Worm (Caenorhabditis elegans) whole organism, L1 larva: ENCODE measurements around the gene abi-1.

ENCODE experiments used
- C04F5.9 ChIP-seq: sonication (generic microtip); optimal IDR thresholded peaks from 2 replicates; lab custom pipeline; 2016; ENCODE audit warnings: missing genetic modification characterization, missing compliant biosample characterization
- C16A3.4 ChIP-seq: fragments of 150-350 bp; optimal IDR thresholded peaks from 2 replicates; lab custom pipeline; 2014; ENCODE audit warnings: missing biosample characterization, missing genetic modification characterization
- aha-1 ChIP-seq: fragments of 150-350 bp; optimal IDR thresholded peaks from 2 replicates; lab custom pipeline; 2014; ENCODE audit warnings: missing biosample characterization, missing genetic modification characterization
- blmp-1 ChIP-seq: fragments of 150-350 bp; optimal IDR thresholded peaks from 2 replicates; lab custom pipeline; 2014; ENCODE audit warnings: missing biosample characterization, missing genetic modification characterization
- ceh-63 ChIP-seq: fragments of 200-800 bp; sonication (Bioruptor generic); optimal IDR thresholded peaks from 2 replicates; lab custom pipeline; 2018; ENCODE audit warnings: mild to moderate bottlenecking, missing genetic modification characterization, missing compliant biosample characterization
- ceh-88 ChIP-seq: fragments of 200-800 bp; sonication (Bioruptor generic); IDR thresholded peaks from 2 replicates; pipeline ENCODE4 v1.3.6; 2022; ENCODE audit warnings: missing genetic modification characterization, missing compliant biosample characterization
- ceh-90 ChIP-seq: sonication (generic microtip); optimal IDR thresholded peaks from 2 replicates; lab custom pipeline; 2016; ENCODE audit warnings: missing genetic modification characterization, missing compliant biosample characterization
- dpl-1 ChIP-seq, 3 experiments: fragments of 150-350 bp in 2 of 3; sonication (generic microtip) in 1 of 3; optimal IDR thresholded peaks; 2 replicates each; lab custom pipeline; 2014 to 2017; ENCODE audit warnings: missing biosample characterization in 3 of 3, missing genetic modification characterization in 3 of 3, missing genetic modification reagents in 3 of 3
- dsc-1 ChIP-seq: sonication (generic microtip); optimal IDR thresholded peaks from 2 replicates; lab custom pipeline; 2016; ENCODE audit warnings: mild to moderate bottlenecking, missing genetic modification characterization, missing compliant biosample characterization
- efl-1 ChIP-seq, 4 experiments: fragments of 150-350 bp; optimal IDR thresholded peaks in 3 of 4; peaks in 1 of 4; 1 replicate in 1 of 4; 2 replicates in 3 of 4; lab custom pipeline; 2014; ENCODE audit warnings: missing biosample characterization in 2 of 4, missing genetic modification characterization in 2 of 4, missing genetic modification reagents in 2 of 4
- efl-3 ChIP-seq: fragments of 200-800 bp; sonication (Bioruptor generic); optimal IDR thresholded peaks from 2 replicates; lab custom pipeline; 2018; ENCODE audit warnings: mild to moderate bottlenecking, missing genetic modification characterization, missing compliant biosample characterization
- fkh-8 ChIP-seq: sonication (generic microtip); optimal IDR thresholded peaks from 2 replicates; lab custom pipeline; 2016; ENCODE audit warnings: mild to moderate bottlenecking, missing genetic modification characterization, missing compliant biosample characterization
- grh-1 ChIP-seq: fragments of 200-800 bp; sonication (Bioruptor generic); IDR thresholded peaks from 2 replicates; pipeline ENCODE4 v1.3.6; 2022; ENCODE audit warnings: missing genetic modification reagents, missing genetic modification characterization, missing compliant biosample characterization
- hlh-17 ChIP-seq: fragments of 200-800 bp; sonication (Bioruptor generic); optimal IDR thresholded peaks from 2 replicates; lab custom pipeline; 2018; ENCODE audit warnings: missing genetic modification characterization, mild to moderate bottlenecking, missing compliant biosample characterization, moderate library complexity, borderline replicate concordance
- hlh-4 ChIP-seq: sonication (generic microtip); optimal IDR thresholded peaks from 2 replicates; lab custom pipeline; 2016; ENCODE audit warnings: mild to moderate bottlenecking, missing genetic modification characterization, missing compliant biosample characterization
- hpl-2 ChIP-seq: fragments of 150-350 bp; optimal IDR thresholded peaks from 2 replicates; lab custom pipeline; 2014; ENCODE audit warnings: missing biosample characterization, missing genetic modification reagents, missing genetic modification characterization
- lin-14 ChIP-seq: fragments of 200-800 bp; sonication (Bioruptor generic); optimal IDR thresholded peaks from 2 replicates; lab custom pipeline; 2018; ENCODE audit warnings: mild to moderate bottlenecking, missing genetic modification characterization, moderate library complexity, missing compliant biosample characterization
- lin-15B ChIP-seq: fragments of 150-350 bp; sonication (generic microtip); optimal IDR thresholded peaks from 3 replicates; lab custom pipeline; 2014; ENCODE audit warnings: missing biosample characterization, missing genetic modification characterization
- lin-35 ChIP-seq, 2 experiments: fragments of 150-350 bp; optimal IDR thresholded peaks; 2 replicates each; lab custom pipeline; 2014; ENCODE audit warnings: missing biosample characterization in 2 of 2, missing genetic modification characterization in 2 of 2, missing genetic modification reagents in 2 of 2
- lsy-2 ChIP-seq, 2 experiments: fragments of 150-350 bp; optimal IDR thresholded peaks; 2 replicates each; lab custom pipeline; 2014; ENCODE audit warnings: missing biosample characterization in 2 of 2, missing genetic modification characterization in 2 of 2
- mef-2 ChIP-seq: fragments of 150-350 bp; optimal IDR thresholded peaks from 2 replicates; lab custom pipeline; 2014; ENCODE audit warnings: missing biosample characterization, missing genetic modification characterization
- mep-1 ChIP-seq: fragments of 150-350 bp; optimal IDR thresholded peaks from 2 replicates; lab custom pipeline; 2014; ENCODE audit warnings: missing biosample characterization, missing genetic modification characterization
- nhr-12 ChIP-seq: sonication (generic microtip); optimal IDR thresholded peaks from 2 replicates; lab custom pipeline; 2017; ENCODE audit warnings: missing biosample characterization, missing genetic modification characterization
- nhr-47 ChIP-seq: sonication (generic microtip); optimal IDR thresholded peaks from 2 replicates; lab custom pipeline; 2016; ENCODE audit warnings: mild to moderate bottlenecking, missing genetic modification characterization, moderate library complexity, missing compliant biosample characterization
- nhr-71 ChIP-seq: sonication (generic microtip); optimal IDR thresholded peaks from 2 replicates; lab custom pipeline; 2016; ENCODE audit warnings: mild to moderate bottlenecking, missing genetic modification characterization, moderate library complexity, missing compliant biosample characterization
- nhr-84 ChIP-seq: sonication (generic microtip); optimal IDR thresholded peaks from 2 replicates; lab custom pipeline; 2017; ENCODE audit warnings: missing biosample characterization, missing genetic modification characterization
- nhr-85 ChIP-seq: sonication (generic microtip); peaks from one replicate; lab custom pipeline; 2016; ENCODE audit warnings: missing genetic modification characterization, inconsistent platforms, missing compliant biosample characterization
- nhr-90 ChIP-seq: sonication (generic microtip); optimal IDR thresholded peaks from 2 replicates; lab custom pipeline; 2016; ENCODE audit warnings: mild to moderate bottlenecking, missing genetic modification characterization, missing compliant biosample characterization; ENCODE audit not compliant: poor library complexity
- skn-1 ChIP-seq: fragments of 150-350 bp; optimal IDR thresholded peaks from 2 replicates; lab custom pipeline; 2014; ENCODE audit warnings: missing biosample characterization, missing genetic modification characterization
- snu-23 ChIP-seq: sonication (generic microtip); optimal IDR thresholded peaks from 2 replicates; lab custom pipeline; 2016; ENCODE audit warnings: missing genetic modification characterization, missing compliant biosample characterization
- sox-4 ChIP-seq: sonication (generic microtip); optimal IDR thresholded peaks from 2 replicates; lab custom pipeline; 2016; ENCODE audit warnings: missing genetic modification characterization, missing compliant biosample characterization
- sup-37 ChIP-seq: fragments of 200-800 bp; sonication (Bioruptor generic); optimal IDR thresholded peaks from 2 replicates; lab custom pipeline; 2018; ENCODE audit warnings: mild to moderate bottlenecking, missing genetic modification characterization, missing compliant biosample characterization
- tlp-1 ChIP-seq: fragments of 150-350 bp; optimal IDR thresholded peaks from 2 replicates; lab custom pipeline; 2014; ENCODE audit warnings: missing biosample characterization, missing genetic modification characterization
- unc-30 ChIP-seq: sonication (generic microtip); optimal IDR thresholded peaks from 2 replicates; lab custom pipeline; 2017; ENCODE audit warnings: missing biosample characterization, missing genetic modification characterization
- unc-62 ChIP-seq: fragments of 150-350 bp; optimal IDR thresholded peaks from 2 replicates; lab custom pipeline; 2014; ENCODE audit warnings: missing biosample characterization, missing genetic modification reagents, missing genetic modification characterization
- vab-15 ChIP-seq: sonication (generic microtip); optimal IDR thresholded peaks from 2 replicates; lab custom pipeline; 2017; ENCODE audit warnings: missing genotype, mild to moderate bottlenecking, missing genetic modification characterization, missing compliant biosample characterization
- ztf-11 ChIP-seq, 2 experiments: sonication (generic microtip); optimal IDR thresholded peaks; 2 replicates each; lab custom pipeline; 2016 to 2017; ENCODE audit warnings: missing genetic modification characterization in 2 of 2, missing biosample characterization in 1 of 2, missing compliant biosample characterization in 1 of 2

abi-1 gene

DNA sequence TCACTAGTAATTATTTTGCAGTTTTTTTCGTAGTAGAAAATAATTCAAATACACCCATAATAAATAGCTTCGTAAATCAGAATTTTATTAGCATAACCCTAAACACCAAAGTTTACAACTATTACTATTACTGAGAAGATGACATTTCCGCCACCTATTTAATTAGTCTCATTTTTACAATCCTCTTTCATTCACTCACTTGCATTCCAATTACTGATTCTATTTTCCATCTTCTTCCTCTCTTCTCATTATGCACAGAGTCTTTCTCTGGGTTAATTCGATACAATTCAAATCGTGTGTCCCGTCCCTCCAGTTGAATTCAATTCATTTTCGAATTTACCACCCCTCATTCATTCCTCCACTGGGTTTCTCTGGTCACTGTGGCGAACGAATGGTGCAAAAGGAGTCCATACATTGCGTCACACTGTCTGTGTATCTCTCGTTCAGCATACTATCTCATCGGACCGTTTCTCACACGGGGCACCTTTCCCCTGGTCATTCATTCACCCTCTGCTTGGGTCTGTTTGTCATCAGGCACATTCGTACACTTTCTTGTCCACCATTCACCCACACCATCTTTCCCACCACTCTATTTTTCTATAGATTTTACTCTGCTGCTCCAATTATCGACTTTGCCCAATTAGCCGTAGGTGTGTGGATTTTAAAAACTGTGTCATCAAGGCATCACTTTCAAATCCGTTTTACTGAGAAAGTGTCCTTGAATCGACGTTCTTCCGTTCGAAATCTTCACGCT is 27.9 kb upstream of the abi-1 start (continued):
- TF ChIP-seq ceh-90 (no peak), lin-14 (GFP tag; lab: Kevin White, UChicago) (peak; percentile 54)

ce11 chrIII:5719832-5720194 is 27.3 kb upstream of the abi-1 start:
- TF ChIP-seq unc-30 (tag; lab: Kevin White, UChicago): no peak
- TF ChIP-seq efl-1 (optimal IDR thresholded peaks at IDR 0.05; lab: Kevin White, UChicago): peak; percentile 75 to 98
- peak; percentile 72 to 96 for TF ChIP-seq efl-1 (GFP tag; optimal IDR thresholded peaks at IDR 0.05 in 1 of 2; lab: Kevin White, UChicago)
- TF ChIP-seq lsy-2 (tag; optimal IDR thresholded peaks at IDR 0.05; lab: Kevin White, UChicago): peak in 1 of 2 experiments; percentile 4
- peak; percentile 76 to 81 for TF ChIP-seq lin-35 (GFP tag; optimal IDR thresholded peaks at IDR 0.05; lab: Kevin White, UChicago)
- peak; percentile 46 to 80 (median 71) for TF ChIP-seq dpl-1 (GFP tag; optimal IDR thresholded peaks at IDR 0.05; lab: Kevin White, UChicago)

DNA sequence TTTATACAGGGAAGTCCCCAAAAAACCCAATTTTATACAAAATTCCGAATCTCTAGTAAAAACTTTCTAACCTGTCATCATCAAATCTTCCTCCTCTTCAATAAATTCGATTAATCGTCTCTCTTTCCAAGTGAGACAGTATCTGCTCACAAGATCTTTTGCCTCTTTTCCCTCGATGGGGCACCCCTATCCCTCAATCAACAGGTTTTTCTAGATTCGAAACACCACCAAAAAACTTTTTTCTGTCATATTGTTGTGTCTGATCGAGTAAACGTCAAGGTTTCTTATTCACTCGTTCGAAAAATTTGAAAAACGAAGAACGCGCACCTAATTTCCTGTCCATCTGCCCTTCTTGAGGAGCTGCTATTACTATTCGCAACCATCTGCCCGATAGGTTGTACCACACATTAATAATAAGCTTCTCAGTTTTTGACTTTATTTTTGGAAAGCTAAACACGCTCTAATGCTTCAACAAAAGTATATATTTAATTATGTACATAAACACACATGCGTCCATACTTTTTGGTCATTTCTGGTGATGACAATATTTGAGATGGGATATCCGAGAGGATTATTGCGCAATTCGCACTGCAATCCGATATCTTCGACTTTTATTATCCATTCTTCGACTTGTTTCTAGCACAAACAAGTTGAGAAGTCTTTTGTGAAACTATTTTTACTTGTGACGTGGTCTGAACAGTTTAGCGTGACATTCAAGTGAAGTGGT is 26.7 kb upstream of the abi-1 start:
- no peak for TF ChIP-seq aha-1 (tag; lab: Kevin White, UChicago)
- no peak for TF ChIP-seq mef-2 (tag; lab: Kevin White, UChicago)
- TF ChIP-seq grh-1: no peak
- TF ChIP-seq skn-1 (tag; lab: Kevin White, UChicago): no peak
- TF ChIP-seq nhr-12 (tag; lab: Kevin White, UChicago): no peak
- TF ChIP-seq hlh-4 (tag; lab: Kevin White, UChicago): no peak
- no peak for TF ChIP-seq fkh-8 (tag; lab: Kevin White, UChicago)
- TF ChIP-seq blmp-1 (tag; lab: Kevin White, UChicago): peak; percentile 6
- no peak for TF ChIP-seq lin-15B (tag; lab: Kevin White, UChicago)
- TF ChIP-seq lin-14 (GFP tag; lab: Kevin White, UChicago): peak; percentile 24
- no peak for TF ChIP-seq ztf-11 (tag; optimal IDR thresholded peaks at IDR 0.05; lab: Kevin White, UChicago)
- no peak for TF ChIP-seq unc-62 (GFP tag; lab: Kevin White, UChicago)
- TF ChIP-seq nhr-85 (tag; lab: Kevin White, UChicago): peak; percentile 70
- no peak for TF ChIP-seq vab-15 (tag; lab: Kevin White, UChicago)
- no peak for TF ChIP-seq mep-1
- TF ChIP-seq sox-4: no peak
- TF ChIP-seq C16A3.4 (tag; lab: Kevin White, UChicago): no peak
- TF ChIP-seq C04F5.9 (tag; lab: Kevin White, UChicago): no peak
- TF ChIP-seq nhr-90 (tag; lab: Kevin White, UChicago): no peak
- TF ChIP-seq hpl-2: no peak
- TF ChIP-seq hlh-17 (GFP tag; lab: Kevin White, UChicago): no peak
- no peak for TF ChIP-seq nhr-71 (tag; lab: Kevin White, UChicago)

DNA sequence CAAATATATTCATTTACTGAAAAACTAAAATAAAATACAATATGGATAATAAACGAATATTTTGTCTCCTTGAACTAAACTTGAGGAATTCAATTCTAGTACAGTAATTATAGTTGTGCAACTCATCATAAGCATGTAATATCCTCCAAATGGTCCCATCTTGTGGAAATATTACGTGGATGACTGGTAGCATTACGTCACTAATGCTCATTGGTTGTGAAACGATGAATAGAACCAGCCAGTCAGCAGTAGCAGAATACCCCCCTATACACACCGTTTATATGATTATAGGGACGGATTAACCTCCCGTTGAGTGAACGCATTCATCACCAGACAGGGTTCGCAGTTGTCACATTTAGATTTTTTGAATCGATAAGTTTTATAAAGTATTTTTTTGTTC is 25.8 kb upstream of the abi-1 start:
- TF ChIP-seq tlp-1 (tag; lab: Kevin White, UChicago): no peak
- no peak for TF ChIP-seq ceh-88 (GFP tag; lab: Robert Waterston, UW)
- TF ChIP-seq ceh-63 (GFP tag; lab: Kevin White, UChicago): no peak
- no peak for TF ChIP-seq snu-23 (GFP tag; lab: Kevin White, UChicago)
- no peak for TF ChIP-seq nhr-84
- TF ChIP-seq dsc-1 (tag; lab: Kevin White, UChicago): no peak
- no peak for TF ChIP-seq sup-37 (GFP tag; lab: Kevin White, UChicago)
- TF ChIP-seq nhr-71 (tag; lab: Kevin White, UChicago): no peak
- TF ChIP-seq efl-3: no peak
- no peak for TF ChIP-seq nhr-47 (tag; lab: Kevin White, UChicago)
